Fruit fly (Drosophila melanogaster) whole organism, prepupa: ENCODE results near the gene CG7320.

Source experiments
- Blimp-1 ChIP-seq: fragments of 200-800 bp; sonication (Bioruptor generic); optimal IDR thresholded peaks from 3 replicates; lab custom pipeline; 2017; ENCODE audit warnings: missing biosample characterization, missing genetic modification characterization, mild to moderate bottlenecking, moderate library complexity, missing genetic modification reagents
- CG10631 ChIP-seq: fragments of 200-800 bp; sonication (Bioruptor generic); optimal IDR thresholded peaks from 2 replicates; lab custom pipeline; 2016; ENCODE audit warnings: missing biosample characterization, missing genetic modification characterization
- CG10669 ChIP-seq: fragments of 200-800 bp; sonication (Bioruptor generic); optimal IDR thresholded peaks from 3 replicates; lab custom pipeline; 2018; ENCODE audit warnings: missing biosample characterization, mild to moderate bottlenecking, missing genetic modification characterization, moderate library complexity
- CG11294 ChIP-seq: fragments of 200-800 bp; sonication (Bioruptor generic); IDR thresholded peaks from 2 replicates; pipeline ENCODE4 v1.3.6; 2022; ENCODE audit warnings: missing biosample characterization, missing genetic modification characterization
- CG11762 ChIP-seq: fragments of 200-800 bp; sonication (Bioruptor generic); optimal IDR thresholded peaks from 3 replicates; lab custom pipeline; 2016; ENCODE audit warnings: missing biosample characterization, missing genetic modification characterization; ENCODE audit not compliant: insufficient read depth
- CG11902 ChIP-seq: fragments of 200-800 bp; sonication (Bioruptor generic); optimal IDR thresholded peaks from 3 replicates; lab custom pipeline; 2016; ENCODE audit warnings: missing biosample characterization, missing genetic modification characterization
- CG15336 ChIP-seq: fragments of 200-800 bp; sonication (Bioruptor generic); IDR thresholded peaks from 2 replicates; pipeline ENCODE4 v1.3.6; 2022; ENCODE audit warnings: missing biosample characterization, missing genetic modification characterization
- CG1621 ChIP-seq: fragments of 200-800 bp; sonication (Bioruptor generic); optimal IDR thresholded peaks from 3 replicates; lab custom pipeline; 2018; ENCODE audit warnings: missing biosample characterization, mild to moderate bottlenecking, missing genetic modification characterization
- CG16779 ChIP-seq: fragments of 200-800 bp; sonication (Bioruptor generic); optimal IDR thresholded peaks from 3 replicates; lab custom pipeline; 2017; ENCODE audit warnings: missing biosample characterization, mild to moderate bottlenecking, missing genetic modification characterization
- CG3032 ChIP-seq: fragments of 200-800 bp; optimal IDR thresholded peaks from 2 replicates; lab custom pipeline; 2019; ENCODE audit warnings: missing biosample characterization, mild to moderate bottlenecking, missing genetic modification characterization, moderate library complexity
- CG32006 ChIP-seq: fragments of 200-800 bp; sonication (Bioruptor generic); optimal IDR thresholded peaks from 3 replicates; lab custom pipeline; 2017; ENCODE audit warnings: missing biosample characterization, mild to moderate bottlenecking, missing genetic modification characterization
- CG34406 ChIP-seq: fragments of 200-800 bp; sonication (Bioruptor generic); optimal IDR thresholded peaks from 3 replicates; lab custom pipeline; 2016; ENCODE audit warnings: missing biosample characterization, missing genetic modification characterization
- CG6163 ChIP-seq: fragments of 200-800 bp; sonication (Bioruptor generic); IDR thresholded peaks from 3 replicates; pipeline ENCODE4 v1.3.6; 2022; ENCODE audit warnings: missing biosample characterization, missing genetic modification characterization
- CG6276 ChIP-seq: fragments of 200-800 bp; sonication (Bioruptor generic); optimal IDR thresholded peaks from 2 replicates; lab custom pipeline; 2017; ENCODE audit warnings: missing biosample characterization, mild to moderate bottlenecking, missing genetic modification characterization
- CG6792 ChIP-seq: fragments of 200-800 bp; sonication (Bioruptor generic); optimal IDR thresholded peaks from 3 replicates; lab custom pipeline; 2016; ENCODE audit warnings: missing biosample characterization, missing genetic modification characterization
- CG6854 ChIP-seq: fragments of 200-800 bp; sonication (Bioruptor generic); optimal IDR thresholded peaks from 2 replicates; lab custom pipeline; 2017; ENCODE audit warnings: missing biosample characterization, mild to moderate bottlenecking, missing genetic modification characterization
- CG8119 ChIP-seq: fragments of 200-800 bp; sonication (Bioruptor generic); IDR thresholded peaks from 3 replicates; pipeline ENCODE4 v1.3.6; 2022; ENCODE audit warnings: missing biosample characterization, missing genetic modification characterization
- CG8319 ChIP-seq: fragments of 200-800 bp; sonication (Bioruptor generic); optimal IDR thresholded peaks from 3 replicates; lab custom pipeline; 2016; ENCODE audit warnings: missing biosample characterization, missing genetic modification characterization
- CG8632 ChIP-seq: fragments of 200-800 bp; sonication (Bioruptor generic); optimal IDR thresholded peaks from 3 replicates; lab custom pipeline; 2016; ENCODE audit warnings: missing biosample characterization, missing genetic modification characterization
- Eip78C ChIP-seq: fragments of 200-800 bp; sonication (Bioruptor generic); peaks from one replicate; lab custom pipeline; 2016; ENCODE audit warnings: missing biosample characterization, missing genetic modification characterization
- Ets96B ChIP-seq: fragments of 200-800 bp; optimal IDR thresholded peaks from 2 replicates; lab custom pipeline; 2019; ENCODE audit warnings: missing biosample characterization, mild to moderate bottlenecking, missing genetic modification characterization, moderate library complexity
- Gug ChIP-seq: fragments of 200-800 bp; sonication (Bioruptor generic); IDR thresholded peaks from 2 replicates; pipeline ENCODE4 v1.3.6; 2022; ENCODE audit warnings: missing biosample characterization, missing genetic modification characterization
- Hr38 ChIP-seq: sonication (Bioruptor generic); optimal IDR thresholded peaks from 2 replicates; lab custom pipeline; 2016; ENCODE audit warnings: missing biosample characterization, missing genetic modification characterization
- Hr4 ChIP-seq: fragments of 200-800 bp; sonication (Bioruptor generic); optimal IDR thresholded peaks from 3 replicates; lab custom pipeline; 2016; ENCODE audit warnings: missing biosample characterization, missing genetic modification characterization
- Lpt ChIP-seq: fragments of 200-800 bp; sonication (Bioruptor generic); optimal IDR thresholded peaks from 3 replicates; lab custom pipeline; 2016; ENCODE audit warnings: missing biosample characterization, missing genetic modification characterization
- Met ChIP-seq: fragments of 200-800 bp; sonication (Bioruptor generic); optimal IDR thresholded peaks from 3 replicates; lab custom pipeline; 2016; ENCODE audit warnings: missing biosample characterization, missing genetic modification characterization
- Smox ChIP-seq: fragments of 200-800 bp; sonication (Bioruptor generic); optimal IDR thresholded peaks from 3 replicates; lab custom pipeline; 2016; ENCODE audit warnings: missing biosample characterization, missing genetic modification characterization
- Sox102F ChIP-seq: fragments of 200-800 bp; sonication (Bioruptor generic); optimal IDR thresholded peaks from 2 replicates; lab custom pipeline; 2016; ENCODE audit warnings: missing biosample characterization, mild to moderate bottlenecking, missing genetic modification characterization
- Sox14 ChIP-seq: fragments of 200-800 bp; sonication (Bioruptor generic); optimal IDR thresholded peaks from 3 replicates; lab custom pipeline; 2016; ENCODE audit warnings: missing biosample characterization, missing genetic modification characterization
- Sox15 ChIP-seq: fragments of 200-800 bp; sonication (Bioruptor generic); optimal IDR thresholded peaks from 3 replicates; lab custom pipeline; 2016; ENCODE audit warnings: missing biosample characterization, missing genetic modification characterization
- achi ChIP-seq: fragments of 200-800 bp; sonication (Bioruptor generic); optimal IDR thresholded peaks from 3 replicates; lab custom pipeline; 2016; ENCODE audit warnings: missing biosample characterization, missing genetic modification characterization
- acj6 ChIP-seq: fragments of 200-800 bp; sonication (Bioruptor generic); optimal IDR thresholded peaks from 3 replicates; lab custom pipeline; 2016; ENCODE audit warnings: missing biosample characterization, missing genetic modification characterization
- cyc ChIP-seq: fragments of 200-800 bp; sonication (Bioruptor generic); optimal IDR thresholded peaks from 3 replicates; lab custom pipeline; 2016; ENCODE audit warnings: missing biosample characterization, missing genetic modification characterization
- dac ChIP-seq: fragments of 200-800 bp; sonication (Bioruptor generic); optimal IDR thresholded peaks from 2 replicates; lab custom pipeline; 2017; ENCODE audit warnings: missing biosample characterization, mild to moderate bottlenecking, missing genetic modification characterization
- dsx ChIP-seq: fragments of 200-800 bp; optimal IDR thresholded peaks from 3 replicates; lab custom pipeline; 2019; ENCODE audit warnings: missing biosample characterization, mild to moderate bottlenecking, missing genetic modification characterization, moderate library complexity; ENCODE audit not compliant: poor library complexity, severe bottlenecking
- eg ChIP-seq: fragments of 200-800 bp; sonication (Bioruptor generic); IDR thresholded peaks from 3 replicates; pipeline ENCODE4 v1.3.6; 2022; ENCODE audit warnings: missing biosample characterization, missing genetic modification characterization
- esn ChIP-seq: fragments of 200-800 bp; sonication (Bioruptor generic); optimal IDR thresholded peaks from 2 replicates; lab custom pipeline; 2016; ENCODE audit warnings: missing biosample characterization, mild to moderate bottlenecking, missing genetic modification characterization, moderate library complexity
- fd59A ChIP-seq: fragments of 200-800 bp; sonication (Bioruptor generic); optimal IDR thresholded peaks from 2 replicates; lab custom pipeline; 2017; ENCODE audit warnings: missing biosample characterization, mild to moderate bottlenecking, missing genetic modification characterization, missing genetic modification reagents
- fd85E ChIP-seq: fragments of 200-800 bp; sonication (Bioruptor generic); optimal IDR thresholded peaks from 3 replicates; lab custom pipeline; 2016; ENCODE audit warnings: missing biosample characterization, missing genetic modification characterization
- lz ChIP-seq: fragments of 200-800 bp; sonication (Bioruptor generic); optimal IDR thresholded peaks from 3 replicates; lab custom pipeline; 2016; ENCODE audit warnings: missing biosample characterization, missing genetic modification characterization
- salr ChIP-seq, 2 experiments: fragments of 200-800 bp; sonication (Bioruptor generic); optimal IDR thresholded peaks; 3 replicates each; lab custom pipeline; 2016 to 2018; ENCODE audit warnings: missing biosample characterization in 2 of 2, missing genetic modification characterization in 2 of 2, mild to moderate bottlenecking in 1 of 2
- ss ChIP-seq, 2 experiments: fragments of 200-800 bp; sonication (Bioruptor generic); optimal IDR thresholded peaks; 2 replicates in 1 of 2; 3 replicates in 1 of 2; lab custom pipeline; 2017 to 2018; ENCODE audit warnings: mild to moderate bottlenecking in 2 of 2, missing biosample characterization in 2 of 2, missing genetic modification characterization in 2 of 2, moderate library complexity in 1 of 2
- vri ChIP-seq: fragments of 200-800 bp; sonication (Bioruptor generic); optimal IDR thresholded peaks from 3 replicates; lab custom pipeline; 2016; ENCODE audit warnings: missing biosample characterization, mild to moderate bottlenecking, missing genetic modification characterization

The CG7320 gene

dm6 chr3L:18185542-18186312 is 15.6 kb upstream of the CG7320 start, which contains the start of gene hid (continued):
- peak; percentile 95 for TF ChIP-seq CG11294 (GFP tag; lab: Robert Waterston, UW)
- peak; percentile 97 for TF ChIP-seq CG34406 (GFP tag; lab: Kevin White, UChicago)
- TF ChIP-seq CG6854 (GFP tag; lab: Kevin White, UChicago), result peak; percentile 93
- peak; percentile 98 for TF ChIP-seq Sox15 (GFP tag; lab: Kevin White, UChicago)
- TF ChIP-seq lz (GFP tag; lab: Kevin White, UChicago), result peak; percentile 96
- peak; percentile 95 for TF ChIP-seq Gug
- peak; percentile 91 for TF ChIP-seq CG1621 (tag; lab: Kevin White, UChicago)
- peak; percentile 97 for TF ChIP-seq Met (GFP tag; lab: Kevin White, UChicago)
- peak; percentile 95 for TF ChIP-seq CG6792 (GFP tag; lab: Kevin White, UChicago)
- peak; percentile 96 for TF ChIP-seq CG32006
- peak; percentile 49 for TF ChIP-seq Hr38 (GFP tag; lab: Kevin White, UChicago)
- TF ChIP-seq Lpt, result peak; percentile 92
- peak; percentile 89 for TF ChIP-seq CG15336 (GFP tag; lab: Robert Waterston, UW)
- TF ChIP-seq Smox (GFP tag; lab: Kevin White, UChicago), result peak; percentile 97
- peak; percentile 96 for TF ChIP-seq CG11762
- peak; percentile 98 for TF ChIP-seq esn (GFP tag; lab: Kevin White, UChicago)
- peak; percentile 98 for TF ChIP-seq cyc (GFP tag; lab: Kevin White, UChicago)
- peak; percentile 98 for TF ChIP-seq Sox14 (GFP tag; lab: Kevin White, UChicago)
- peak; percentile 91 for TF ChIP-seq Blimp-1
- TF ChIP-seq CG11902 (GFP tag; lab: Kevin White, UChicago), result peak; percentile 98
- peak; percentile 94 to 98 for TF ChIP-seq ss (GFP tag; optimal IDR thresholded peaks at IDR 0.05; lab: Kevin White, UChicago)
- TF ChIP-seq Sox102F (GFP tag; lab: Kevin White, UChicago), result peak; percentile 96
- TF ChIP-seq fd85E (GFP tag; lab: Kevin White, UChicago), result peak; percentile 57
- TF ChIP-seq acj6 (GFP tag; lab: Kevin White, UChicago), result peak; percentile 96
- peak; percentile 92 for TF ChIP-seq vri (GFP tag; lab: Kevin White, UChicago)
- TF ChIP-seq fd59A (GFP tag; lab: Kevin White, UChicago), result peak; percentile 97
- peak; percentile 90 to 96 for TF ChIP-seq salr (GFP tag; optimal IDR thresholded peaks at IDR 0.05; lab: Kevin White, UChicago)
- peak; percentile 92 for TF ChIP-seq CG6276
- peak; percentile 96 for TF ChIP-seq CG8119 (GFP tag; lab: Robert Waterston, UW)
- TF ChIP-seq CG16779, result peak; percentile 91
- TF ChIP-seq achi, result peak; percentile 95
- TF ChIP-seq CG6163 (GFP tag; lab: Robert Waterston, UW), result peak; percentile 88
- TF ChIP-seq CG10631 (GFP tag; lab: Kevin White, UChicago), result peak; percentile 93
- peak; percentile 96 for TF ChIP-seq CG8632 (GFP tag; lab: Kevin White, UChicago)
- peak; percentile 94 for TF ChIP-seq dsx (GFP tag; lab: Kevin White, UChicago)
- TF ChIP-seq CG3032 (tag; lab: Kevin White, UChicago), result peak; percentile 98
- TF ChIP-seq eg (GFP tag; lab: Robert Waterston, UW), result peak; percentile 89
- TF ChIP-seq Eip78C (GFP tag; lab: Kevin White, UChicago), result peak; percentile 99
- TF ChIP-seq Ets96B (tag; lab: Kevin White, UChicago), result peak; percentile 96
- peak; percentile 73 for TF ChIP-seq dac (GFP tag; lab: Kevin White, UChicago)
- TF ChIP-seq CG10669, result peak; percentile 97
- peak; percentile 92 for TF ChIP-seq CG8319 (GFP tag; lab: Kevin White, UChicago)
- TF ChIP-seq Hr4, result peak; percentile 97
- TF ChIP-seq, all 60 proteins: peak for 60
